Fruit fly (Drosophila melanogaster): Measurements from ENCODE around the gene CG6800.

The CG6800 gene

DNA sequence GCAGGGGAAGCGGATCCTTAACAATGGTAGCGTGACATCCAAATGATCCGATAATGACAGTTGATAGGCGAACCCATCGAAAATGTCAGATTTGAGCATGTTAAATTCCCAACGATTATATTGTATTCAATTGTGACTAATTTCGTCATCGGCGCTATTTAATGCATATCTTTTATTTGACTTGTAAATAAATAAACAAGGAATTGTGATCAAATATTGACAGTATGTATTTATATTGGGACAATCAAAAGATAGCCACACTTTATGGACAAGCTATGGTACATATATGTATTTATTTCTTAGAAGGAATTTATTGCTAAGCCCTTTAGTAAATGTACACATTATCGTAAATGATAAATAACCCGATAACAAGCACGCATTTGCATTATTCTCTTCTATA is 49.2 kb downstream of the CG6800 start:
- TF ChIP-seq woc (GFP tag; optimal IDR thresholded peaks at IDR 0.05) (no peak), tai (GFP tag; optimal IDR thresholded peaks at IDR 0.05) (peak; percentile 3), Sp1 (GFP tag; optimal IDR thresholded peaks at IDR 0.05) (peak; percentile 16)

dm6 chr3R:21825775-21826558 is 50.0 kb downstream of the CG6800 start:
- no peak for TF ChIP-seq Vsx2 (GFP tag; optimal IDR thresholded peaks at IDR 0.05; ENCODE audit: partially characterized antibody)
- no peak for TF ChIP-seq Rel (GFP tag; optimal IDR thresholded peaks at IDR 0.05)
- TF ChIP-seq Rel (tag; optimal IDR thresholded peaks at IDR 0.05) = no peak
- TF ChIP-seq h (GFP tag; optimal IDR thresholded peaks at IDR 0.05) = peak; percentile 0
- no peak for TF ChIP-seq ey (GFP tag; optimal IDR thresholded peaks at IDR 0.05)
- no peak for TF ChIP-seq Myc (optimal IDR thresholded peaks at IDR 0.05)
- TF ChIP-seq GATAd (GFP tag; optimal IDR thresholded peaks at IDR 0.05) = no peak
- TF ChIP-seq Sp1 (GFP tag; optimal IDR thresholded peaks at IDR 0.05) = peak; percentile 1
- no peak for TF ChIP-seq psq (GFP tag; optimal IDR thresholded peaks at IDR 0.05)

All from whole organism, wandering third instar larva.